Worm (Caenorhabditis elegans): Measurements from ENCODE around the gene C01F1.6.

Gene C01F1.6

ce11 chrII:4238963-4239362, 49.0 kb downstream of the C01F1.6 start:
- TF ChIP-seq peb-1 (tag; optimal IDR thresholded peaks at IDR 0.05) (no peak), lin-13 (GFP tag; optimal IDR thresholded peaks at IDR 0.05) (no peak), nhr-6 (tag; optimal IDR thresholded peaks at IDR 0.05) (no peak), nhr-11 (tag; optimal IDR thresholded peaks at IDR 0.05) (no peak), skn-1 (tag; optimal IDR thresholded peaks at IDR 0.05) (no peak), elt-3 (tag; optimal IDR thresholded peaks at IDR 0.05) (no peak), sma-3 (GFP tag; optimal IDR thresholded peaks at IDR 0.05) (no peak), nhr-129 (tag; optimal IDR thresholded peaks at IDR 0.05) (no peak), gmeb-1 (tag; optimal IDR thresholded peaks at IDR 0.05) (no peak), unc-39 (tag; optimal IDR thresholded peaks at IDR 0.05) (no peak), mdl-1 (tag; optimal IDR thresholded peaks at IDR 0.05) (no peak)

ce11 chrII:4237701-4238214, 50.3 kb downstream of the C01F1.6 start, which contains the start of the genes fbxc-44 and C16A11.2:
Gene fbxc-44 (minus strand): TSS chrII:4237751.
Gene C16A11.2 (plus strand): TSS chrII:4238203.
- TF ChIP-seq unc-55 (GFP tag; optimal IDR thresholded peaks at IDR 0.05) = peak; percentile 45
- TF ChIP-seq unc-62 (GFP tag; optimal IDR thresholded peaks at IDR 0.05) = no peak
- no peak for TF ChIP-seq ceh-16 (tag; optimal IDR thresholded peaks at IDR 0.05)
- TF ChIP-seq nhr-77 (tag; optimal IDR thresholded peaks at IDR 0.05) = no peak
- no peak for TF ChIP-seq mab-5 (tag; optimal IDR thresholded peaks at IDR 0.05)
- peak; percentile 51 for TF ChIP-seq gmeb-1 (tag; optimal IDR thresholded peaks at IDR 0.05)
- TF ChIP-seq lin-11 (tag; optimal IDR thresholded peaks at IDR 0.05) = peak; percentile 18
- TF ChIP-seq ZK546.5 (tag; optimal IDR thresholded peaks at IDR 0.05) = no peak
- TF ChIP-seq F13H6.1 (tag; optimal IDR thresholded peaks at IDR 0.05) = peak; percentile 22
- TF ChIP-seq nhr-129 (tag; optimal IDR thresholded peaks at IDR 0.05) = peak; percentile 5

DNA sequence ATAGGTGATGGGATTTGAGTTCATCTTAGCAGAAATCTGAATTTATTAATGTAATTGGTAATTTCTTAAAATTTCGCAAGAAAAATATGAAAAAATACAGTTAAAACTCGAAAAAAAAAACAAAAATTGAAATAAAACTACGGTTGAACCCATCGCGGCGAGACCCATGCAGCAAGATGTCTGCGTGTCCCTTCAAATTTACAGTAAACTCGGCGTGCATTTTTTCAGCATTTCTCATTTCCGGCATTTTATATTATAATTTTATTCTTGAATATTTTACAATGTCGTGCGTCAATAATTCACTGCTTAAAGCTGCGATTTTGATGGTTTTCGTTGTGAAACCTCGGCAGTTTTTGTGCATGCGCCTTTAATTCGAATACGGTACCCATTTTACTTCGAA, 52.1 kb downstream of the C01F1.6 start, which contains the start of gene fbxc-43:
Gene fbxc-43 (minus strand): TSS at position 38 of the 400 bp plus-strand sequence.
- no peak for TF ChIP-seq nhr-11 (tag; optimal IDR thresholded peaks at IDR 0.05)
- TF ChIP-seq crh-2 (tag; optimal IDR thresholded peaks at IDR 0.05) = no peak
- no peak for TF ChIP-seq mdl-1 (tag; optimal IDR thresholded peaks at IDR 0.05)
- no peak for TF ChIP-seq egl-27 (tag; optimal IDR thresholded peaks at IDR 0.05)

Measured in whole organism, L2 larva.